Fruit fly (Drosophila melanogaster): ENCODE data around the gene SNRPG.

DNA sequence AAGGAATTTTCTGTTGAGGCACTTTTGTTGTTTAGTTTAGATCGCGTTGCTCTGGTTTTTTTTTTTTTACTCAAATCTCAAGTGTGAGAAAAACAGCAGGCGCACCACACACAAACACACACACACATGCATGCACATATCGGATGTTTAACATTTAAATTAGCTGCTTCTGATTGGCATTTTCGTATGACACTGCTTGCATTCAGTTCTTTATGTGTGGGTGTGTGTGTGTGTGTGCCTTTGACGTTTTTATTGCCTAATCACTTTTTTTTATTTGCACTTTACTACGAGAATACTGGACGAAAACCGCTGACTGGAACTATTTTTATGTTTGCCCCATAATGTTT, 8.2 kb upstream of the SNRPG start:
- no peak for TF ChIP-seq CG8478 (optimal IDR thresholded peaks at IDR 0.05)
- no peak for TF ChIP-seq CTCF (optimal IDR thresholded peaks at IDR 0.05)
